Worm (Caenorhabditis elegans): ENCODE results near the gene clpr-2.

clpr-2 gene

ce11 chrII:1306036-1306435 is 47.3 kb downstream of the clpr-2 start, which contains the start of gene emc-2:
Gene emc-2 (minus strand): TSS chrII:1306136.
- TF ChIP-seq nhr-6 (tag; optimal IDR thresholded peaks at IDR 0.05): no peak
- no peak for TF ChIP-seq unc-62 (GFP tag; optimal IDR thresholded peaks at IDR 0.05)
- no peak for TF ChIP-seq elt-3 (tag; optimal IDR thresholded peaks at IDR 0.05)
- TF ChIP-seq mdl-1 (tag; optimal IDR thresholded peaks at IDR 0.05): no peak
- no peak for TF ChIP-seq fos-1 (tag; optimal IDR thresholded peaks at IDR 0.05)
- TF ChIP-seq lin-39 (tag; optimal IDR thresholded peaks at IDR 0.05): no peak
- TF ChIP-seq dmd-4 (tag; optimal IDR thresholded peaks at IDR 0.05): no peak
- TF ChIP-seq nhr-77 (tag; optimal IDR thresholded peaks at IDR 0.05): no peak
- no peak for TF ChIP-seq mbf-1 (tag; optimal IDR thresholded peaks at IDR 0.05)
- no peak for TF ChIP-seq ztf-1 (GFP tag; conservative IDR thresholded peaks at IDR 0.05)
- TF ChIP-seq nhr-237 (tag; optimal IDR thresholded peaks at IDR 0.05): no peak
- no peak for TF ChIP-seq R02D3.7 (tag; optimal IDR thresholded peaks at IDR 0.05)
- TF ChIP-seq ceh-16 (tag; optimal IDR thresholded peaks at IDR 0.05): no peak
- TF ChIP-seq lin-13 (GFP tag; optimal IDR thresholded peaks at IDR 0.05): no peak
- TF ChIP-seq sem-4 (tag; optimal IDR thresholded peaks at IDR 0.05): no peak
- no peak for TF ChIP-seq skn-1 (tag; optimal IDR thresholded peaks at IDR 0.05)
- no peak for TF ChIP-seq ama-1 (optimal IDR thresholded peaks at IDR 0.05)
- TF ChIP-seq snpc-4 (tag; optimal IDR thresholded peaks at IDR 0.05): no peak

- TF ChIP-seq sma-9 (GFP tag; optimal IDR thresholded peaks at IDR 0.05): no peak
- TF ChIP-seq sma-9 (tag; optimal IDR thresholded peaks at IDR 0.05): no peak
- no peak for TF ChIP-seq zag-1 (tag; optimal IDR thresholded peaks at IDR 0.05)
- TF ChIP-seq nhr-25 (tag; optimal IDR thresholded peaks at IDR 0.05): no peak
- no peak for TF ChIP-seq elt-3 (tag; optimal IDR thresholded peaks at IDR 0.05)
- TF ChIP-seq unc-39 (tag; optimal IDR thresholded peaks at IDR 0.05): no peak
- TF ChIP-seq ZK546.5 (tag; optimal IDR thresholded peaks at IDR 0.05): no peak
- TF ChIP-seq ceh-82 (tag; optimal IDR thresholded peaks at IDR 0.05): no peak
- TF ChIP-seq snpc-4 (tag; optimal IDR thresholded peaks at IDR 0.05): no peak
- TF ChIP-seq nhr-12 (tag; optimal IDR thresholded peaks at IDR 0.05): no peak
- TF ChIP-seq sem-4 (tag; optimal IDR thresholded peaks at IDR 0.05): no peak
- TF ChIP-seq lin-11 (tag; optimal IDR thresholded peaks at IDR 0.05): no peak
- TF ChIP-seq nhr-237 (tag; optimal IDR thresholded peaks at IDR 0.05): no peak
- no peak for TF ChIP-seq sma-3 (GFP tag; optimal IDR thresholded peaks at IDR 0.05)
- no peak for TF ChIP-seq nhr-10 (tag; optimal IDR thresholded peaks at IDR 0.05)
- no peak for TF ChIP-seq ama-1 (optimal IDR thresholded peaks at IDR 0.05)
- no peak for TF ChIP-seq nhr-21 (tag; optimal IDR thresholded peaks at IDR 0.05)
- TF ChIP-seq ztf-4 (tag; optimal IDR thresholded peaks at IDR 0.05): no peak
These were observed 47.8 kb downstream of the clpr-2 start for ce11 chrII:1306550-1306949.

ce11 chrII:1309892-1310516 is 51.3 kb downstream of the clpr-2 start, which contains the start of the genes alh-6 and fcho-1:
Gene alh-6 (minus strand): TSS chrII:1310133.
Gene fcho-1 (plus strand): TSS chrII:1310515.
- TF ChIP-seq F13H6.1 (tag; optimal IDR thresholded peaks at IDR 0.05) (peak; percentile 17), nhr-12 (tag; optimal IDR thresholded peaks at IDR 0.05) (no peak), nhr-21 (tag; optimal IDR thresholded peaks at IDR 0.05) (no peak), lsy-2 (tag; optimal IDR thresholded peaks at IDR 0.05) (peak in 1 of 2 experiments; percentile 47), C34F6.9 (tag; optimal IDR thresholded peaks at IDR 0.05) (peak; percentile 31), crh-2 (tag; optimal IDR thresholded peaks at IDR 0.05) (peak; percentile 1), unc-55 (GFP tag; optimal IDR thresholded peaks at IDR 0.05) (peak; percentile 49), gmeb-1 (tag; optimal IDR thresholded peaks at IDR 0.05) (no peak), nhr-11 (tag; optimal IDR thresholded peaks at IDR 0.05) (no peak), lin-13 (GFP tag; optimal IDR thresholded peaks at IDR 0.05) (peak; percentile 1), fos-1 (tag; optimal IDR thresholded peaks at IDR 0.05) (no peak), alr-1 (tag; optimal IDR thresholded peaks at IDR 0.05) (no peak)
